Worm (Caenorhabditis elegans) whole organism, midembryonic: ENCODE data around the gene T08G3.13.

Experiments
- T22C8.4 ChIP-seq: fragments of 200-800 bp; sonication (Bioruptor generic); IDR thresholded peaks from 2 replicates; pipeline ENCODE4 v1.3.6; 2022; ENCODE audit warnings: missing genetic modification characterization, missing compliant biosample characterization
- cog-1 ChIP-seq: sonication (generic microtip); optimal IDR thresholded peaks from 2 replicates; lab custom pipeline; 2016; ENCODE audit warnings: missing genetic modification characterization, missing compliant biosample characterization
- flt-1 ChIP-seq: fragments of 200-800 bp; sonication (Bioruptor generic); IDR thresholded peaks from 2 replicates; pipeline ENCODE4 v1.3.6; 2022; ENCODE audit warnings: missing genetic modification characterization, missing compliant biosample characterization
- klf-2 ChIP-seq: fragments of 200-800 bp; sonication (Bioruptor generic); conservative IDR thresholded peaks from 2 replicates; pipeline ENCODE4 v1.3.6; 2022; ENCODE audit warnings: missing genetic modification reagents, missing genetic modification characterization, missing compliant biosample characterization
- med-1 ChIP-seq: sonication (generic microtip); optimal IDR thresholded peaks from 2 replicates; lab custom pipeline; 2017; ENCODE audit warnings: missing genetic modification characterization, mild to moderate bottlenecking, missing compliant biosample characterization, antibody characterized with exemption, missing genetic modification reagents; ENCODE audit not compliant: insufficient read depth
- ref-1 ChIP-seq: fragments of 200-800 bp; sonication (Bioruptor generic); conservative IDR thresholded peaks from 2 replicates; pipeline ENCODE4 v1.3.6; 2022; ENCODE audit warnings: missing genetic modification reagents, missing genetic modification characterization, missing compliant biosample characterization
- tab-1 ChIP-seq: fragments of 200-800 bp; sonication (Bioruptor generic); IDR thresholded peaks from 2 replicates; pipeline ENCODE4 v1.3.6; 2022; ENCODE audit warnings: missing genetic modification characterization, missing compliant biosample characterization
- ztf-23 ChIP-seq: fragments of 200-800 bp; sonication (Bioruptor generic); IDR thresholded peaks from 2 replicates; pipeline ENCODE4 v1.3.6; 2022; ENCODE audit warnings: missing genetic modification reagents, missing genetic modification characterization, missing compliant biosample characterization
- ztf-29 ChIP-seq: fragments of 200-800 bp; sonication (Bioruptor generic); IDR thresholded peaks from 2 replicates; pipeline ENCODE4 v1.3.6; 2022; ENCODE audit warnings: missing genetic modification reagents, missing genetic modification characterization, missing compliant biosample characterization

T08G3.13 gene

DNA sequence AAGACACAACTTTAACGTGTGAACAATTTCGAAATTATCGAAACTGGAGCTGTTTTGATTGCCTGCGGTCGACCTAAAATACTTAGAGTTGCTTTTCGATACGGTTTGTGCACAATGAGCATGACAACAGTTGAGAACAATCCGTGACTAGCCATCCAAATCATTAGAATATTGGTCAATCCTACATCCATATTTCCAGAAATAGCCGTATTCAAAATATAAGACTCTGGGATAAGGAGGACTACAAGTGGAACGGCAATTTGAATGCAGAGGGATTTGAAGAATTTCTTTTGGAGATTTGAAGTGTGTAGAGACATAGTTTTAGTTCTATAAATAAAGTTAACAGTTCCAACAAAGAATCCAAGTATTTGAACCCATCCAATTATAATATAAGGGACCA, 11.5 kb downstream of the T08G3.13 start:
- TF ChIP-seq T22C8.4 = no peak
- no peak for TF ChIP-seq ref-1 (GFP tag; lab: Robert Waterston, UW)
- no peak for TF ChIP-seq tab-1 (GFP tag; lab: Robert Waterston, UW)
- no peak for TF ChIP-seq klf-2 (GFP tag; lab: Robert Waterston, UW)
- no peak for TF ChIP-seq flt-1
- no peak for TF ChIP-seq med-1 (GFP tag; lab: Kevin White, UChicago)
- TF ChIP-seq ztf-29 = no peak
- no peak for TF ChIP-seq ztf-23 (GFP tag; lab: Robert Waterston, UW)
- no peak for TF ChIP-seq cog-1

DNA sequence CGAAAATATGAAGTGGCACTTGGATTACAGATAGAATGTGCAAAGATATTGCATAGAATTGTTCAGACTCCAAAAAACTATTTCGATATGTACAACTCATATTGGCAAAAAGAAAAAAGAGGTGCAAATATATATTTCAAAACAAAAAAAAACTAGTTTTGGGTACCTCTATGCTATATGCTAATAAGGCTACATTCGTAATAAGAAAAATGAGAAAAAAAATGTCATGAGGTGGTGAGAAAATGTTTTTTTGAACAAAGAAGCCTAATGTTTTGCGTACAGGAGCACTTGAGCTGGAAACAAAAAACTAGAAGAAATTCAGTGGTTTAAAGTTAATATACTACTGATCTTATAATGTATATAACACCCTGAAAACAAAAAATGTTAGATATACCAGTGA, 13.0 kb downstream of the T08G3.13 start, which contains the start of gene srh-142:
TSS of gene srh-142 (minus strand) at position 101 of the 400 bp plus-strand sequence.
- no peak for TF ChIP-seq med-1 (GFP tag; lab: Kevin White, UChicago)
- TF ChIP-seq T22C8.4 = no peak
- TF ChIP-seq klf-2 (GFP tag; lab: Robert Waterston, UW) = no peak
- no peak for TF ChIP-seq ref-1 (GFP tag; lab: Robert Waterston, UW)
- no peak for TF ChIP-seq ztf-23 (GFP tag; lab: Robert Waterston, UW)
- no peak for TF ChIP-seq tab-1 (GFP tag; lab: Robert Waterston, UW)
- no peak for TF ChIP-seq cog-1
- no peak for TF ChIP-seq ztf-29
- no peak for TF ChIP-seq flt-1

DNA sequence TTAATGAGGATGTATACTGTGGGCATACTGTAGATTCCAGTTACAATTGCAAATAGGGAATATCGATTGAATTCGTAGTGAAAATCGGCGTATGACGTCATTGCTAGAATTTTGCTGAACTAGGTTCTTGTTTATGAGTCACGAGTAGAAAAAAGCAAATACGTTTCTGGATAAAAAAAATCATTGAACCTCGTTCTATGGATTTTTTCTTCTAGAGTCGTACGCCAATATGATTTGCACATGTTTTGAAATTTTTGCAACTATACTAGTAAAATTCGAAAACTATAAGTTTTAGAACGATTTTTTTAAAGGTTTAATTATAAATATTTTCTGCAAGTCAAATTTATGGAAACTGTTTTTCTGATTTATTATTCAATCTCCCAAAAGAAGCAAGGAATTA, 20.0 kb downstream of the T08G3.13 start, which contains the start of gene sru-44:
TSS of gene sru-44 (minus strand) at position 101 of the 400 bp plus-strand sequence.
- no peak for TF ChIP-seq flt-1
- TF ChIP-seq ztf-23 (GFP tag; lab: Robert Waterston, UW) = no peak
- TF ChIP-seq ztf-29 = no peak
- no peak for TF ChIP-seq klf-2 (GFP tag; lab: Robert Waterston, UW)
- TF ChIP-seq ref-1 (GFP tag; lab: Robert Waterston, UW) = no peak
- TF ChIP-seq tab-1 (GFP tag; lab: Robert Waterston, UW) = no peak
- no peak for TF ChIP-seq cog-1
- no peak for TF ChIP-seq T22C8.4
- TF ChIP-seq med-1 (GFP tag; lab: Kevin White, UChicago) = no peak

DNA sequence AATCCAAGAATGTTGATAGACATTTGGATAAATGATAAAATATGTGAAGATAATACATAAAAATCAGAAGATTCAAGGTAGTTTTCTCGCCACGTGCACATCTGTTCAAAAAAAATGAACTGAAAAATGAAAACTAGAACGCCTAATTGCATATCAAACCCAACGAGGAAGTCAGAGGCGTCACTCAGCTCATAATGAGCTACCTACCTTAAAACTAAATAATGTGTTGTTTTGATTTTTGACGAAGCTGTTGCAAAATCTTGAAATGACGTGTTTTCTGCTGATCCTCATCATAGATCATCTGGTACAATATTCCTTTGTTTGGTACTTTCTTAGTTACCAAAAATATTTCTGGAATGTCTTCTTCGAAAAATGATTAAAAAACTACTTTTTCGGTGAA, 23.1 kb downstream of the T08G3.13 start, which contains the start of gene srh-138:
TSS of gene srh-138 (minus strand) at position 101 of the 400 bp plus-strand sequence.
- TF ChIP-seq med-1 (GFP tag; lab: Kevin White, UChicago) (no peak), ztf-23 (GFP tag; lab: Robert Waterston, UW) (no peak), ref-1 (GFP tag; lab: Robert Waterston, UW) (no peak), cog-1 (no peak), klf-2 (GFP tag; lab: Robert Waterston, UW) (no peak), T22C8.4 (no peak)

DNA sequence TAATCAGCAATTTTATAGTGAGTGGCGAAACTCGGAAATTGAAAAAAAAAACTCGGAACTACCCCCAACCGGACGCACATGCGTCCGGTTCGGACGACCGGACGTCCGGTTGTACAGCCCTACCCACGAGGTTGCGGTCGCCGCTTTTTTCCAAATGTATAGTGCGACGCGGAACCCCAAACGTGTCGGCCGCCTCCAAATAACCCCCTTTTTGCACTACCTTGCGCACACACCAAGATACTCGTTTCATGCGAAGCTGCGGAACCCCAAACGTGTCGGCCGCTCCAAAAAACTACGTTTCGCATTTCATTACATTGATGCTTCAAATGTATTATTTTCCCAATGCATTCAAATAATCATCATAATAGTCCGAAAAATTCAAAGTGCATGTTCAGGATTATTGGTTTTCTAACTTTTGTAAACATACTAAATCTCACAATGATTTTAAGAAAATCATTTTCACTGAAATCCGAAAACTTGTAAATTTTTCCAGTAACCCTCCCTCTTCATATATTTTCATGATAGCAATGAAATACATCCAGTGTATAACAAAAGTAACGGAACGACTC, 24.2 kb downstream of the T08G3.13 start, which contains the start of gene srw-35:
TSS of gene srw-35 (plus strand) at position 519 of the 569 bp plus-strand sequence.
- TF ChIP-seq flt-1 = no peak
- no peak for TF ChIP-seq klf-2 (GFP tag; lab: Robert Waterston, UW)
- no peak for TF ChIP-seq tab-1 (GFP tag; lab: Robert Waterston, UW)
- TF ChIP-seq med-1 (GFP tag; lab: Kevin White, UChicago) = no peak
- no peak for TF ChIP-seq ztf-23 (GFP tag; lab: Robert Waterston, UW)
- no peak for TF ChIP-seq ztf-29
- no peak for TF ChIP-seq T22C8.4
- TF ChIP-seq cog-1 = no peak
- TF ChIP-seq ref-1 (GFP tag; lab: Robert Waterston, UW) = no peak

DNA sequence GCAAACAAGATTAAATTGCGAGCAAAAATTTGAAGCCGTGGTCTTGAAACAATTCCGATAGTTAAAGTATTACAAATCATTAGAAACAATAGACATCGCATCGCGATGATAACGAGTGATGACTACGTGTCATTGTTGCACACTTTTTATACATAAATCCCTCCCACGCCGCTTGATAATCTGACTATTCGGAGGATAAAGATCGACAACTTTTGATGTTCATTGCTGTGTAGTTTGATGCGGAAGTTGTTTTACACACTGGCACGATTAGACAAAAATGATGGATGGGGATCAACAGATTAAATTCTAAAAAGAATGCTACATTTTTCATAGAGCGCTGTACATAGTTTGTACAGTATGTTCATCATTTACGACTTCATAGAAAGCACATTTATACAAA, 31.4 kb downstream of the T08G3.13 start, which contains the start of gene T08G3.11:
TSS of gene T08G3.11 (minus strand) at position 101 of the 400 bp plus-strand sequence.
- no peak for TF ChIP-seq klf-2 (GFP tag; lab: Robert Waterston, UW)
- no peak for TF ChIP-seq T22C8.4
- no peak for TF ChIP-seq ztf-23 (GFP tag; lab: Robert Waterston, UW)
- no peak for TF ChIP-seq flt-1
- no peak for TF ChIP-seq med-1 (GFP tag; lab: Kevin White, UChicago)
- TF ChIP-seq cog-1 = no peak
- no peak for TF ChIP-seq ztf-29
- no peak for TF ChIP-seq tab-1 (GFP tag; lab: Robert Waterston, UW)
- TF ChIP-seq ref-1 (GFP tag; lab: Robert Waterston, UW) = no peak

DNA sequence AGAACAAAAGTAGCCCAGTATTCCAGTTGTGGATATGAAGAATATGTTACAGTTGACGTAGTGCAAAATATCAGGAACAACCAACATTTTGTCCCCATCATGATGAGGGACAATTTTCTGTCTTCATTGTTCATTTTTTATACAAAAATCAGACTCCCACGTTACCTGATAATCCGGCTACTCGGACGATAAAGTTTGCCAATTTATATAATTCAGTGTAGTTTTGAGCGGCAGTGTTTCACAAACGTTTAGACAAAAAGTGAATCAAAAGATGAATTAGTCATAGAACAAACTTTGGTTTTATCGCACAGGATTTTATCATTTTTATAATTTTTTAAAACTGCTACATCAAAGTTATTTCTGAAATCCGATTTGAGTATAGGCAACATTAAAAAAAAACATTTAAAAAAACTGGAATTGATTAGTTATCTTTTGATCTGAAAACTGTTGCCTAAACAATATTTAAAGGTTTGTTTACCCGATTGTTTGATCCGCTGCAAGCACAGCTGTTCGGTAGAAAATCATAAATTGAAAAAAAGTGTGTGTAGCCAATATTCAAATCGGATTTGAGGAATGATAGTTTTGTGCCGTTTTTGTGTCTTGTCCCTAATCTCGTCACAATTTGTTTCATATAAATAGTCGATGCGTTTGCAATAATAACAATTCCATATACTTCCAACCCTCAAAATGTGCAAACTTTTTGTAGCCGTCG, 33.2 kb downstream of the T08G3.13 start, which contains the start of the genes F57E7.4 and spig-6:
TSS of gene F57E7.4 (minus strand) at position 101 of the 712 bp plus-strand sequence.
TSS of gene spig-6 (plus strand) at position 662 of the 712 bp plus-strand sequence.
- TF ChIP-seq tab-1 (GFP tag; lab: Robert Waterston, UW) (no peak), klf-2 (GFP tag; lab: Robert Waterston, UW) (no peak), flt-1 (no peak), ztf-29 (no peak), ref-1 (GFP tag; lab: Robert Waterston, UW) (no peak), ztf-23 (GFP tag; lab: Robert Waterston, UW) (no peak), med-1 (GFP tag; lab: Kevin White, UChicago) (no peak), T22C8.4 (no peak), cog-1 (no peak)

DNA sequence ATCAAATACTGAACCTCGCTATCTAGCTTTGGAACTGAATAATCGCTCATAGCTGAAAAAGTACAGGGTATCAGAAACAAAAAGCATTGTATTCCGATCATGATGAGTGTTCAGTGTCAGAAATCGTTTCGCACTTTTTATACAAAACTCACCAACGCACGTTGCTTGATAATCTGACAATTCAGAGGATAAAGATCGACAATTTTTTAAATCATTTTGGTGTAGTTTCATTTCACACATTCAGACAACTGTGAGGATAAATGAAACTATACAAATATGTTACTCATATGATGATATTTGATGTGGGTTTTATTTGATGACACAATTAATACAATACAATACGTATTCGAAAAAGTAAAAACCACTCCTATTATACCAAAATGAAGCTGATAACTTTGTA, 35.2 kb downstream of the T08G3.13 start, which contains the start of gene F57E7.2:
TSS of gene F57E7.2 (minus strand) at position 101 of the 400 bp plus-strand sequence.
- TF ChIP-seq ztf-23 (GFP tag; lab: Robert Waterston, UW) (no peak), med-1 (GFP tag; lab: Kevin White, UChicago) (no peak), klf-2 (GFP tag; lab: Robert Waterston, UW) (no peak), ztf-29 (no peak), ref-1 (GFP tag; lab: Robert Waterston, UW) (no peak), T22C8.4 (no peak), flt-1 (no peak), tab-1 (GFP tag; lab: Robert Waterston, UW) (no peak), cog-1 (no peak)

DNA sequence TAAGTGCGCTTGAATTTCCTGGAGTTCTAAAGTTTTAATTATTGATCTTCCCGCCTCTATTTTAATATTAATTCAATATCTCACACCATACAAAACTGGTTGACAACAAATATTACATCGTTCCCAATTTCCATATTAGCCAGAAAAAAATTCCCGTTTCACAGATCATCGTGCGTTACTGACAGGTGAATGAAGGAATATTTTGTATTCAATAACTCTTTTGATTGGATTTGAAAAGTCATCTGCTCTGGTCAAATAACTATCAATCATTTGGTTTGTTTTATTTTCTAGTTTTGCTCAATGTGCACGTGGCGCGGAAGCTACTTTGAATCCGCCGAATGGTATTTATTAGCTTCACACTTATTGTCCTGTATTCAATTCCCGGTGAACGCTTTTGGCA, 35.8 kb downstream of the T08G3.13 start, which contains the start of gene srh-139:
TSS of gene srh-139 (plus strand) at position 301 of the 400 bp plus-strand sequence.
- no peak for TF ChIP-seq ztf-23 (GFP tag; lab: Robert Waterston, UW)
- TF ChIP-seq klf-2 (GFP tag; lab: Robert Waterston, UW) = no peak
- TF ChIP-seq tab-1 (GFP tag; lab: Robert Waterston, UW) = no peak
- no peak for TF ChIP-seq T22C8.4
- no peak for TF ChIP-seq med-1 (GFP tag; lab: Kevin White, UChicago)
- TF ChIP-seq flt-1 = no peak
- TF ChIP-seq ref-1 (GFP tag; lab: Robert Waterston, UW) = no peak
- TF ChIP-seq ztf-29 = no peak
- no peak for TF ChIP-seq cog-1
